Fruit fly (Drosophila melanogaster) whole organism, adult: ENCODE data around the gene wor.

Experiments used
- CG11617 ChIP-seq: fragments of 200-800 bp; sonication (Bioruptor generic); optimal IDR thresholded peaks from 2 replicates; lab custom pipeline; 2017; ENCODE audit warnings: mild to moderate bottlenecking, missing biosample characterization, missing genetic modification reagents, missing genetic modification characterization
- CG33017 ChIP-seq: fragments of 200-800 bp; sonication (Bioruptor generic); optimal IDR thresholded peaks from 2 replicates; lab custom pipeline; 2018; ENCODE audit warnings: missing biosample characterization, mild to moderate bottlenecking, missing genetic modification characterization, moderate library complexity
- CG5204 ChIP-seq: fragments of 200-800 bp; sonication (Bioruptor generic); optimal IDR thresholded peaks from 2 replicates; lab custom pipeline; 2016; ENCODE audit warnings: missing biosample characterization, missing genetic modification characterization
- CG7045 ChIP-seq: fragments of 200-800 bp; sonication (Bioruptor generic); optimal IDR thresholded peaks from 2 replicates; lab custom pipeline; 2017; ENCODE audit warnings: missing biosample characterization, mild to moderate bottlenecking, missing genetic modification characterization
- CG7101 ChIP-seq: fragments of 200-800 bp; sonication (Bioruptor generic); optimal IDR thresholded peaks from 2 replicates; lab custom pipeline; 2018; ENCODE audit warnings: missing biosample characterization, mild to moderate bottlenecking, missing genetic modification characterization, moderate library complexity
- Clk ChIP-seq: fragments of 200-800 bp; sonication (Bioruptor generic); optimal IDR thresholded peaks from 2 replicates; lab custom pipeline; 2017; ENCODE audit warnings: missing biosample characterization, missing genetic modification characterization
- Hr96 ChIP-seq: fragments of 200-800 bp; sonication (Bioruptor generic); optimal IDR thresholded peaks from 2 replicates; lab custom pipeline; 2016; ENCODE audit warnings: missing biosample characterization, missing genetic modification characterization
- bab1 ChIP-seq: fragments of 200-800 bp; sonication (Bioruptor generic); optimal IDR thresholded peaks from 3 replicates; lab custom pipeline; 2019; ENCODE audit warnings: missing biosample characterization, mild to moderate bottlenecking, missing genetic modification characterization, moderate library complexity
- toe ChIP-seq: fragments of 200-800 bp; sonication (Bioruptor generic); optimal IDR thresholded peaks from 2 replicates; lab custom pipeline; 2016; ENCODE audit warnings: missing biosample characterization, missing genetic modification characterization

- no peak for TF ChIP-seq CG33017 (tag; lab: Kevin White, UChicago)
- TF ChIP-seq CG5204 (GFP tag; lab: Kevin White, UChicago) = no peak
- TF ChIP-seq toe (GFP tag; lab: Kevin White, UChicago) = no peak
- no peak for TF ChIP-seq CG11617
- TF ChIP-seq CG7101 (tag; lab: Kevin White, UChicago) = no peak
- TF ChIP-seq Clk (GFP tag; lab: Kevin White, UChicago) = no peak
- no peak for TF ChIP-seq Hr96 (GFP tag; lab: Kevin White, UChicago)
- TF ChIP-seq CG7045 = no peak
- TF ChIP-seq bab1 = no peak
These were observed 11.3 kb downstream of the wor start for dm6 chr2L:15414068-15414467.
